Fruit fly (Drosophila melanogaster): ENCODE results near the gene CG1722.

- TF ChIP-seq sv (GFP tag; optimal IDR thresholded peaks at IDR 0.05) (no peak), HLH106 (tag; optimal IDR thresholded peaks at IDR 0.05) (no peak), CG32264 (GFP tag; optimal IDR thresholded peaks at IDR 0.05) (no peak), pan (optimal IDR thresholded peaks at IDR 0.05) (no peak), Dif (GFP tag; optimal IDR thresholded peaks at IDR 0.05; ENCODE audit: partially characterized antibody) (no peak), br (GFP tag; optimal IDR thresholded peaks at IDR 0.05) (no peak), Abd-B (GFP tag; optimal IDR thresholded peaks at IDR 0.05) (no peak), usp (GFP tag; optimal IDR thresholded peaks at IDR 0.05) (no peak), ey (GFP tag; optimal IDR thresholded peaks at IDR 0.05) (no peak), Myc (optimal IDR thresholded peaks at IDR 0.05) (no peak), sage (GFP tag; optimal IDR thresholded peaks at IDR 0.05) (no peak), Rel (GFP tag; optimal IDR thresholded peaks at IDR 0.05) (no peak), Rel (tag; optimal IDR thresholded peaks at IDR 0.05) (no peak)
These were observed at the start of gene CG1722 for dm6 chrX:21251048-21251447.

Data from whole organism, wandering third instar larva.